Comparison of ENCODE assay signal across 1 fruit fly cellular context in the genomic region with DNA sequence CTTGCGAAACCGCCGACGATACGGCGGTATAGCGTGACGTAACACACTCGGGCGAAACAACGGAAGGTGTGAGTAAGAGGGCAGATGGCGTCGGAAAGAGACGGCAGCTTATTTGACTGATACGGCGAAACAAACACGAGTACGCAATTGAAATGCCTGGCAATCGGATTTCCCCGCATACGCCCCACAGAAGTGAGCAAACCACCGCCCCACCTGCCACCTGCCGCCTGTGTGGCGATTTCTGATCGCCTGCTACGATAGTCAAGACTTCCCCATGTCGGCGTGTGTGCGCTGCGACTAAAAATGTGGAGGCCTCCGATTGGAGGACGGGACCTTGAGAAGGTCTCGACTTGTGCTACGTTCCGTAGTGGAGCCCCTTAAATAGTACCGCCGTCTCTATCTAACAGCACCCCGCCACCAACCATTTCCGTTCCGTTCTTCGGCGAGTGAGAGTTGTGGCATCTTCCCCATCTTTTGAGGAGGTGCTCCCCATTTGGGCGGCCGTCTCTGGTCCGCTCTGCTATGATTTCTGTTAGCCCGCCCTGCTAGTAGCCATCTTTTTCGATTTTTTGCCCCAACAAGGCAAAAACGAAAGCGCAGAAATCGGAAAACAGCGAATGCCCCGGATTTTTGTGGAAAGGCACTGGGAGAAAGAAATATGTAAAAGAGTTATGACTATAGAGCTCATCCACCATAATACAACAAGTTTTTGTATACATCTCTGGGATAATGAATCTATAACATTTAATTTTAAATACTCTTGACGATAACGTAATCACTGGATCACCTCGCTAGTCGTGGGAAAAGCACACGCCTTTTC.
TF ChIP-seq lines count a peak whose summit lies in the region.

No protein-coding gene starts in this region.

TF ChIP-seq in whole organism, embryonic, 481 proteins besides CTCF, POLR2A, EP300 and RAD21 (continued from another document and continues in another):
- TF ChIP-seq pho (GFP tag; optimal IDR thresholded peaks at IDR 0.05; lab: Kevin White, UChicago): peak; percentile 82
- TF ChIP-seq ro (GFP tag; IDR thresholded peaks at IDR 0.05; lab: Robert Waterston, UW): no peak
- peak; percentile 87 for TF ChIP-seq Chrac-16 (GFP tag; optimal IDR thresholded peaks at IDR 0.05; lab: Kevin White, UChicago)
- peak; percentile 86 for TF ChIP-seq Sox100B (GFP tag; optimal IDR thresholded peaks at IDR 0.05; lab: Kevin White, UChicago)
- TF ChIP-seq gsb-n (tag; optimal IDR thresholded peaks at IDR 0.05; lab: Kevin White, UChicago): peak; percentile 86
- peak; percentile 79 for TF ChIP-seq HmgZ (tag; optimal IDR thresholded peaks at IDR 0.05; lab: Kevin White, UChicago)
- no peak for TF ChIP-seq unc-4 (GFP tag; IDR thresholded peaks at IDR 0.05; lab: Robert Waterston, UW; ENCODE audit: partially characterized antibody)
- peak; percentile 80 for TF ChIP-seq CG3281 (GFP tag; optimal IDR thresholded peaks at IDR 0.05; lab: Kevin White, UChicago)
- TF ChIP-seq CG17186 (GFP tag; optimal IDR thresholded peaks at IDR 0.05; lab: Kevin White, UChicago): peak; percentile 36
- TF ChIP-seq CG4404 (GFP tag; IDR thresholded peaks at IDR 0.05; lab: Robert Waterston, UW): no peak
- TF ChIP-seq NC2β (GFP tag; optimal IDR thresholded peaks at IDR 0.05; lab: Kevin White, UChicago): peak; percentile 81
- peak; percentile 87 for TF ChIP-seq CG8089 (GFP tag; optimal IDR thresholded peaks at IDR 0.05; lab: Kevin White, UChicago)
- peak; percentile 12 for TF ChIP-seq CG10431 (GFP tag; optimal IDR thresholded peaks at IDR 0.05; lab: Kevin White, UChicago)
- no peak for TF ChIP-seq insv (GFP tag; optimal IDR thresholded peaks at IDR 0.05; lab: Kevin White, UChicago)
- TF ChIP-seq slbo (GFP tag; IDR thresholded peaks at IDR 0.05; lab: Robert Waterston, UW): no peak
- no peak for TF ChIP-seq usp (GFP tag; optimal IDR thresholded peaks at IDR 0.05; lab: Kevin White, UChicago)
- TF ChIP-seq sim (GFP tag; IDR thresholded peaks at IDR 0.05; lab: Robert Waterston, UW): no peak
- peak; percentile 65 for TF ChIP-seq trem (tag; optimal IDR thresholded peaks at IDR 0.05; lab: Kevin White, UChicago)
- peak; percentile 89 for TF ChIP-seq Dip3 (GFP tag; optimal IDR thresholded peaks at IDR 0.05; lab: Kevin White, UChicago)
- TF ChIP-seq bigmax (GFP tag; optimal IDR thresholded peaks at IDR 0.05; lab: Kevin White, UChicago): no peak
- no peak for TF ChIP-seq CG9932 (GFP tag; IDR thresholded peaks at IDR 0.05; lab: Robert Waterston, UW)
- no peak for TF ChIP-seq CG6689 (GFP tag; IDR thresholded peaks at IDR 0.05; lab: Robert Waterston, UW)
- TF ChIP-seq CG8944 (GFP tag; optimal IDR thresholded peaks at IDR 0.05; lab: Kevin White, UChicago): peak; percentile 88
- peak; percentile 44 for TF ChIP-seq HmgD (GFP tag; optimal IDR thresholded peaks at IDR 0.05; lab: Kevin White, UChicago)
- peak; percentile 68 for TF ChIP-seq zfh2 (GFP tag; optimal IDR thresholded peaks at IDR 0.05; lab: Kevin White, UChicago)
- no peak for TF ChIP-seq CG43689 (GFP tag; IDR thresholded peaks at IDR 0.05; lab: Robert Waterston, UW)
- TF ChIP-seq CG34224 (GFP tag; IDR thresholded peaks at IDR 0.05; lab: Robert Waterston, UW; ENCODE audit: partially characterized antibody): no peak
- no peak for TF ChIP-seq CG10959 (GFP tag; IDR thresholded peaks at IDR 0.05; lab: Robert Waterston, UW)
- TF ChIP-seq CG4854 (GFP tag; optimal IDR thresholded peaks at IDR 0.05; lab: Kevin White, UChicago): peak; percentile 82
- TF ChIP-seq CG11723 (GFP tag; optimal IDR thresholded peaks at IDR 0.05; lab: Kevin White, UChicago): peak; percentile 57
- peak; percentile 49 for TF ChIP-seq gcm (GFP tag; optimal IDR thresholded peaks at IDR 0.05; lab: Kevin White, UChicago)
- no peak for TF ChIP-seq CG15479 (GFP tag; optimal IDR thresholded peaks at IDR 0.05; lab: Kevin White, UChicago)
- TF ChIP-seq CG5953 (GFP tag; IDR thresholded peaks at IDR 0.05; lab: Robert Waterston, UW): no peak
- no peak for TF ChIP-seq Rx (GFP tag; IDR thresholded peaks at IDR 0.05; lab: Robert Waterston, UW)
- peak; percentile 48 for TF ChIP-seq TFAM (GFP tag; optimal IDR thresholded peaks at IDR 0.05; lab: Kevin White, UChicago)
- peak; percentile 53 for TF ChIP-seq CG2116 (GFP tag; optimal IDR thresholded peaks at IDR 0.05; lab: Kevin White, UChicago)
- TF ChIP-seq CG14441 (GFP tag; IDR thresholded peaks at IDR 0.05; lab: Robert Waterston, UW): no peak
- TF ChIP-seq D19A (tag; optimal IDR thresholded peaks at IDR 0.05; lab: Kevin White, UChicago): peak; percentile 85
- no peak for TF ChIP-seq CG1024 (GFP tag; IDR thresholded peaks at IDR 0.05; lab: Robert Waterston, UW)
- TF ChIP-seq CG11247 (GFP tag; IDR thresholded peaks at IDR 0.05; lab: Robert Waterston, UW): no peak
- peak; percentile 80 for TF ChIP-seq eyg (GFP tag; optimal IDR thresholded peaks at IDR 0.05; lab: Kevin White, UChicago)
- TF ChIP-seq CG3065 (GFP tag; optimal IDR thresholded peaks at IDR 0.05; lab: Kevin White, UChicago): no peak
- peak; percentile 85 for TF ChIP-seq CG16863 (GFP tag; optimal IDR thresholded peaks at IDR 0.05; lab: Kevin White, UChicago)
- no peak for TF ChIP-seq B-H1 (GFP tag; IDR thresholded peaks at IDR 0.05; lab: Robert Waterston, UW)
- TF ChIP-seq slp2 (GFP tag; optimal IDR thresholded peaks at IDR 0.05; lab: Kevin White, UChicago): peak; percentile 78
- TF ChIP-seq CG13624 (GFP tag; optimal IDR thresholded peaks at IDR 0.05; lab: Kevin White, UChicago): peak; percentile 81
- TF ChIP-seq HLHmδ (GFP tag; optimal IDR thresholded peaks at IDR 0.05; lab: Kevin White, UChicago): peak; percentile 65
- peak; percentile 78 for TF ChIP-seq CG9876 (GFP tag; optimal IDR thresholded peaks at IDR 0.05; lab: Kevin White, UChicago)
- peak; percentile 78 for TF ChIP-seq grn (GFP tag; optimal IDR thresholded peaks at IDR 0.05; lab: Kevin White, UChicago)
- TF ChIP-seq row (GFP tag; IDR thresholded peaks at IDR 0.05; lab: Robert Waterston, UW): no peak
- peak; percentile 81 for TF ChIP-seq nom (GFP tag; optimal IDR thresholded peaks at IDR 0.05; lab: Kevin White, UChicago)
- TF ChIP-seq BEAF-32 (GFP tag; optimal IDR thresholded peaks at IDR 0.05; lab: Kevin White, UChicago): no peak
- TF ChIP-seq BtbVII (GFP tag; optimal IDR thresholded peaks at IDR 0.05; lab: Kevin White, UChicago): peak; percentile 72
- TF ChIP-seq eve (GFP tag; optimal IDR thresholded peaks at IDR 0.05; lab: Kevin White, UChicago): peak in 1 of 2 experiments; percentile 94
- TF ChIP-seq tap (tag; optimal IDR thresholded peaks at IDR 0.05; lab: Kevin White, UChicago): peak; percentile 74
- TF ChIP-seq CG2678 (tag; optimal IDR thresholded peaks at IDR 0.05; lab: Kevin White, UChicago): peak; percentile 89
- no peak for TF ChIP-seq ap (GFP tag; IDR thresholded peaks at IDR 0.05; lab: Robert Waterston, UW)
- TF ChIP-seq kay (GFP tag; optimal IDR thresholded peaks at IDR 0.05; lab: Kevin White, UChicago): peak; percentile 83
- TF ChIP-seq Dek (tag; optimal IDR thresholded peaks at IDR 0.05; lab: Kevin White, UChicago): peak; percentile 71
- no peak for TF ChIP-seq al (GFP tag; IDR thresholded peaks at IDR 0.05; lab: Robert Waterston, UW)
- TF ChIP-seq ind (GFP tag; optimal IDR thresholded peaks at IDR 0.05; lab: Kevin White, UChicago): peak; percentile 89
- TF ChIP-seq CG17359 (tag; optimal IDR thresholded peaks at IDR 0.05; lab: Kevin White, UChicago): peak; percentile 90
- TF ChIP-seq CG18599 (GFP tag; optimal IDR thresholded peaks at IDR 0.05; lab: Kevin White, UChicago): peak; percentile 93
- peak; percentile 86 to 91 for TF ChIP-seq dpn (GFP tag; optimal IDR thresholded peaks at IDR 0.05; lab: Kevin White, UChicago)
- no peak for TF ChIP-seq so (GFP tag; IDR thresholded peaks at IDR 0.05; lab: Robert Waterston, UW)
- TF ChIP-seq Stat92E (GFP tag; optimal IDR thresholded peaks at IDR 0.05; lab: Kevin White, UChicago): no peak
- TF ChIP-seq jing (GFP tag; optimal IDR thresholded peaks at IDR 0.05; lab: Kevin White, UChicago): peak; percentile 84
- TF ChIP-seq maf-S (GFP tag; optimal IDR thresholded peaks at IDR 0.05; lab: Kevin White, UChicago): peak; percentile 82
- TF ChIP-seq tio (GFP tag; optimal IDR thresholded peaks at IDR 0.05; lab: Kevin White, UChicago): peak; percentile 60
- no peak for TF ChIP-seq danr (GFP tag; IDR thresholded peaks at IDR 0.05; lab: Robert Waterston, UW)
- peak; percentile 84 for TF ChIP-seq CG6272 (GFP tag; IDR thresholded peaks at IDR 0.05; lab: Robert Waterston, UW)
- no peak for TF ChIP-seq Rfx (GFP tag; IDR thresholded peaks at IDR 0.05; lab: Robert Waterston, UW)
- no peak for TF ChIP-seq CG34422 (GFP tag; IDR thresholded peaks at IDR 0.05; lab: Robert Waterston, UW)
- TF ChIP-seq CG31224 (GFP tag; IDR thresholded peaks at IDR 0.05; lab: Robert Waterston, UW): no peak
- TF ChIP-seq Ada2b (GFP tag; IDR thresholded peaks at IDR 0.05; lab: Robert Waterston, UW): no peak
- no peak for TF ChIP-seq stc (GFP tag; IDR thresholded peaks at IDR 0.05; lab: Robert Waterston, UW)
- TF ChIP-seq Mrtf (GFP tag; IDR thresholded peaks at IDR 0.05; lab: Robert Waterston, UW): no peak
- no peak for TF ChIP-seq ranshi (GFP tag; IDR thresholded peaks at IDR 0.05; lab: Robert Waterston, UW)
- peak; percentile 76 for TF ChIP-seq CG15011 (GFP tag; optimal IDR thresholded peaks at IDR 0.05; lab: Kevin White, UChicago)
- peak; percentile 83 for TF ChIP-seq CG11398 (GFP tag; optimal IDR thresholded peaks at IDR 0.05; lab: Kevin White, UChicago)
- peak; percentile 77 for TF ChIP-seq crc (GFP tag; optimal IDR thresholded peaks at IDR 0.05; lab: Kevin White, UChicago)
- TF ChIP-seq CG2199 (GFP tag; IDR thresholded peaks at IDR 0.05; lab: Robert Waterston, UW): no peak
- TF ChIP-seq CG10267 (tag; optimal IDR thresholded peaks at IDR 0.05; lab: Kevin White, UChicago): peak; percentile 77
- peak; percentile 55 for TF ChIP-seq ab (GFP tag; optimal IDR thresholded peaks at IDR 0.05; lab: Kevin White, UChicago)
- TF ChIP-seq Mad (GFP tag; optimal IDR thresholded peaks at IDR 0.05; lab: Kevin White, UChicago): peak; percentile 76
- no peak for TF ChIP-seq tll (GFP tag; optimal IDR thresholded peaks at IDR 0.05; lab: Kevin White, UChicago)
- TF ChIP-seq cad (GFP tag; optimal IDR thresholded peaks at IDR 0.05; lab: Kevin White, UChicago): no peak
- TF ChIP-seq CG32772 (GFP tag; IDR thresholded peaks at IDR 0.05; lab: Robert Waterston, UW): no peak
- no peak for TF ChIP-seq sna (GFP tag; IDR thresholded peaks at IDR 0.05; lab: Robert Waterston, UW; ENCODE audit: partially characterized antibody)
- TF ChIP-seq CG13424 (tag; optimal IDR thresholded peaks at IDR 0.05; lab: Kevin White, UChicago): peak; percentile 76
- no peak for TF ChIP-seq h (optimal IDR thresholded peaks at IDR 0.05; lab: Kevin White, UChicago)
- peak; percentile 94 for TF ChIP-seq sug (tag; optimal IDR thresholded peaks at IDR 0.05; lab: Kevin White, UChicago)
- TF ChIP-seq dysf (GFP tag; IDR thresholded peaks at IDR 0.05; lab: Robert Waterston, UW): no peak
- peak; percentile 82 for TF ChIP-seq CG16815 (GFP tag; optimal IDR thresholded peaks at IDR 0.05; lab: Kevin White, UChicago)
- peak; percentile 61 for TF ChIP-seq twi (tag; optimal IDR thresholded peaks at IDR 0.05; lab: Kevin White, UChicago)
- TF ChIP-seq bbx (GFP tag; IDR thresholded peaks at IDR 0.05; lab: Robert Waterston, UW; ENCODE audit: partially characterized antibody): no peak
- peak; percentile 57 for TF ChIP-seq Vsx1 (GFP tag; optimal IDR thresholded peaks at IDR 0.05; lab: Kevin White, UChicago)
- peak; percentile 11 for TF ChIP-seq Fer2 (tag; optimal IDR thresholded peaks at IDR 0.05; lab: Kevin White, UChicago)
- TF ChIP-seq CG6654 (GFP tag; optimal IDR thresholded peaks at IDR 0.05; lab: Kevin White, UChicago): peak; percentile 67
- TF ChIP-seq Pdp1 (GFP tag; optimal IDR thresholded peaks at IDR 0.05; lab: Kevin White, UChicago): peak; percentile 91 to 98
- TF ChIP-seq CG13287 (GFP tag; IDR thresholded peaks at IDR 0.05; lab: Robert Waterston, UW; ENCODE audit: partially characterized antibody): no peak
- peak; percentile 88 for TF ChIP-seq bab2 (GFP tag; optimal IDR thresholded peaks at IDR 0.05; lab: Kevin White, UChicago)
- peak; percentile 77 for TF ChIP-seq CG13775 (GFP tag; optimal IDR thresholded peaks at IDR 0.05; lab: Kevin White, UChicago)
- no peak for TF ChIP-seq pan (optimal IDR thresholded peaks at IDR 0.05; lab: Kevin White, UChicago)
- TF ChIP-seq pan (GFP tag; optimal IDR thresholded peaks at IDR 0.05 in 1 of 2, IDR thresholded peaks at IDR 0.05 in 1 of 2): no peak
- TF ChIP-seq H2.0 (GFP tag; IDR thresholded peaks at IDR 0.05; lab: Robert Waterston, UW): no peak
- TF ChIP-seq fu2 (GFP tag; optimal IDR thresholded peaks at IDR 0.05; lab: Kevin White, UChicago): peak; percentile 70
- peak; percentile 92 for TF ChIP-seq nmo (GFP tag; optimal IDR thresholded peaks at IDR 0.05; lab: Kevin White, UChicago)
- peak; percentile 80 for TF ChIP-seq zf30C (GFP tag; optimal IDR thresholded peaks at IDR 0.05; lab: Kevin White, UChicago)
- TF ChIP-seq Hey (tag; optimal IDR thresholded peaks at IDR 0.05; lab: Kevin White, UChicago): peak; percentile 93
- TF ChIP-seq Oaz (GFP tag; IDR thresholded peaks at IDR 0.05; lab: Robert Waterston, UW): no peak
- TF ChIP-seq Six4 (GFP tag; optimal IDR thresholded peaks at IDR 0.05; lab: Kevin White, UChicago): peak; percentile 84
- TF ChIP-seq CG18011 (GFP tag; optimal IDR thresholded peaks at IDR 0.05; lab: Kevin White, UChicago): peak; percentile 41
- TF ChIP-seq ewg (GFP tag; optimal IDR thresholded peaks at IDR 0.05; lab: Kevin White, UChicago): peak; percentile 81
- TF ChIP-seq CG15514 (GFP tag; optimal IDR thresholded peaks at IDR 0.05; lab: Kevin White, UChicago): peak; percentile 71
- peak; percentile 20 for TF ChIP-seq p53 (GFP tag; optimal IDR thresholded peaks at IDR 0.05; lab: Kevin White, UChicago)
- peak; percentile 86 for TF ChIP-seq CG1602 (GFP tag; optimal IDR thresholded peaks at IDR 0.05; lab: Kevin White, UChicago)
- peak; percentile 93 for TF ChIP-seq onecut (GFP tag; IDR thresholded peaks at IDR 0.05; lab: Robert Waterston, UW)
- peak; percentile 84 for TF ChIP-seq dmrt11E (tag; optimal IDR thresholded peaks at IDR 0.05; lab: Kevin White, UChicago)
- TF ChIP-seq CG7786 (GFP tag; optimal IDR thresholded peaks at IDR 0.05; lab: Kevin White, UChicago): peak; percentile 85
- peak; percentile 75 for TF ChIP-seq caup (GFP tag; optimal IDR thresholded peaks at IDR 0.05; lab: Kevin White, UChicago; ENCODE audit: severe bottlenecking)
- TF ChIP-seq Atf6 (GFP tag; IDR thresholded peaks at IDR 0.05; lab: Robert Waterston, UW): no peak
- peak; percentile 45 for TF ChIP-seq CG3838 (GFP tag; optimal IDR thresholded peaks at IDR 0.05; lab: Kevin White, UChicago)
- TF ChIP-seq MTF-1 (GFP tag; optimal IDR thresholded peaks at IDR 0.05; lab: Kevin White, UChicago; ENCODE audit: borderline replicate concordance): peak; percentile 60
